Worm (Caenorhabditis elegans) whole organism, late embryonic: Measurements from ENCODE around the gene C50F4.1.
A peak's percentile ranks its signal among the peaks of the same experiment; 100 is the strongest.

Source experiments
- C08G9.2 ChIP-seq: sonication (generic microtip); optimal IDR thresholded peaks from 2 replicates; lab custom pipeline; 2016; ENCODE audit warnings: mild to moderate bottlenecking, missing genetic modification characterization, moderate library complexity, missing compliant biosample characterization
- C38D4.7 ChIP-seq: fragments of 200-800 bp; sonication (Bioruptor generic); optimal IDR thresholded peaks from 2 replicates; lab custom pipeline; 2018; ENCODE audit warnings: mild to moderate bottlenecking, missing genetic modification characterization, moderate library complexity, missing compliant biosample characterization
- K02D7.2 ChIP-seq: sonication (generic microtip); optimal IDR thresholded peaks from 2 replicates; lab custom pipeline; 2017; ENCODE audit warnings: mild to moderate bottlenecking, missing genetic modification characterization, missing compliant biosample characterization
- K09A11.1 ChIP-seq: sonication (generic microtip); optimal IDR thresholded peaks from 2 replicates; lab custom pipeline; 2017; ENCODE audit warnings: antibody characterized with exemption, mild to moderate bottlenecking, missing genetic modification characterization, missing compliant biosample characterization; ENCODE audit not compliant: insufficient read depth
- T23F11.4 ChIP-seq: fragments of 200-800 bp; sonication (Bioruptor generic); optimal IDR thresholded peaks from 2 replicates; lab custom pipeline; 2018; ENCODE audit warnings: mild to moderate bottlenecking, missing genetic modification characterization, missing compliant biosample characterization
- Y22D7AL.16 ChIP-seq: sonication (generic microtip); optimal IDR thresholded peaks from 2 replicates; lab custom pipeline; 2016; ENCODE audit warnings: missing genetic modification characterization, missing compliant biosample characterization
- ahr-1 ChIP-seq: sonication (generic microtip); optimal IDR thresholded peaks from 2 replicates; lab custom pipeline; 2016; ENCODE audit warnings: missing genetic modification characterization, missing compliant biosample characterization
- ceh-14 ChIP-seq: sonication (generic microtip); optimal IDR thresholded peaks from 2 replicates; lab custom pipeline; 2016; ENCODE audit warnings: missing genotype, missing genetic modification characterization, missing compliant biosample characterization
- ceh-18 ChIP-seq: sonication (generic microtip); optimal IDR thresholded peaks from 2 replicates; lab custom pipeline; 2016; ENCODE audit warnings: missing genetic modification characterization, missing compliant biosample characterization
- ceh-19 ChIP-seq: fragments of 200-800 bp; sonication (Bioruptor generic); optimal IDR thresholded peaks from 2 replicates; lab custom pipeline; 2018; ENCODE audit warnings: mild to moderate bottlenecking, missing genetic modification characterization, missing compliant biosample characterization
- ceh-22 ChIP-seq: sonication (generic microtip); optimal IDR thresholded peaks from 2 replicates; lab custom pipeline; 2017; ENCODE audit warnings: missing biosample characterization, missing genetic modification characterization
- ceh-30 ChIP-seq: fragments of 150-350 bp; optimal IDR thresholded peaks from 2 replicates; lab custom pipeline; 2014; ENCODE audit warnings: missing biosample characterization, missing genetic modification characterization
- ceh-31 ChIP-seq: sonication (generic microtip); optimal IDR thresholded peaks from 2 replicates; lab custom pipeline; 2016; ENCODE audit warnings: missing genetic modification characterization, missing compliant biosample characterization
- ceh-34 ChIP-seq: sonication (generic microtip); optimal IDR thresholded peaks from 2 replicates; lab custom pipeline; 2016; ENCODE audit warnings: mild to moderate bottlenecking, missing genetic modification characterization, missing compliant biosample characterization
- ceh-45 ChIP-seq: fragments of 200-800 bp; sonication (Bioruptor generic); IDR thresholded peaks from 2 replicates; pipeline ENCODE4 v1.3.6; 2022; ENCODE audit warnings: missing genetic modification reagents, missing genetic modification characterization, missing compliant biosample characterization
- ceh-48 ChIP-seq: sonication (generic microtip); optimal IDR thresholded peaks from 2 replicates; lab custom pipeline; 2016; ENCODE audit warnings: missing genetic modification characterization, inconsistent platforms, missing compliant biosample characterization
- ceh-6 ChIP-seq: fragments of 200-800 bp; sonication (Bioruptor generic); optimal IDR thresholded peaks from 2 replicates; lab custom pipeline; 2018; ENCODE audit warnings: mild to moderate bottlenecking, missing genetic modification characterization, missing compliant biosample characterization
- ceh-9 ChIP-seq: sonication (generic microtip); optimal IDR thresholded peaks from 2 replicates; lab custom pipeline; 2016; ENCODE audit warnings: mild to moderate bottlenecking, missing genetic modification characterization, inconsistent platforms, missing compliant biosample characterization
- elt-2 ChIP-seq: sonication (generic microtip); optimal IDR thresholded peaks from 2 replicates; lab custom pipeline; 2016; ENCODE audit warnings: missing genetic modification reagents, missing genetic modification characterization, missing compliant biosample characterization
- elt-4 ChIP-seq: sonication (generic microtip); optimal IDR thresholded peaks from 2 replicates; lab custom pipeline; 2016; ENCODE audit warnings: missing genetic modification characterization, missing compliant biosample characterization
- ets-4 ChIP-seq: sonication (generic microtip); optimal IDR thresholded peaks from 2 replicates; lab custom pipeline; 2016; ENCODE audit warnings: missing genetic modification characterization, missing compliant biosample characterization
- eyg-1 ChIP-seq: sonication (generic microtip); optimal IDR thresholded peaks from 2 replicates; lab custom pipeline; 2016; ENCODE audit warnings: missing genotype, missing genetic modification characterization, missing compliant biosample characterization
- fkh-10 ChIP-seq: fragments of 150-350 bp; optimal IDR thresholded peaks from 2 replicates; lab custom pipeline; 2014; ENCODE audit warnings: missing biosample characterization, missing genetic modification reagents, missing genetic modification characterization
- fkh-6 ChIP-seq: sonication (generic microtip); optimal IDR thresholded peaks from 2 replicates; lab custom pipeline; 2016; ENCODE audit warnings: missing genetic modification characterization, missing compliant biosample characterization
- gmeb-2 ChIP-seq: sonication (generic microtip); optimal IDR thresholded peaks from 2 replicates; lab custom pipeline; 2016; ENCODE audit warnings: missing genetic modification characterization, inconsistent platforms, missing compliant biosample characterization
- hlh-13 ChIP-seq: fragments of 200-800 bp; sonication (Bioruptor generic); optimal IDR thresholded peaks from 2 replicates; lab custom pipeline; 2018; ENCODE audit warnings: mild to moderate bottlenecking, missing genetic modification characterization, missing compliant biosample characterization
- hlh-15 ChIP-seq: sonication (generic microtip); optimal IDR thresholded peaks from 2 replicates; lab custom pipeline; 2016; ENCODE audit warnings: missing genetic modification characterization, missing compliant biosample characterization
- hlh-30 ChIP-seq: sonication (generic microtip); optimal IDR thresholded peaks from 2 replicates; lab custom pipeline; 2017; ENCODE audit warnings: antibody characterized with exemption, missing genetic modification characterization, missing compliant biosample characterization; ENCODE audit not compliant: insufficient read depth
- hlh-8 ChIP-seq: sonication (generic microtip); optimal IDR thresholded peaks from 2 replicates; lab custom pipeline; 2016; ENCODE audit warnings: missing genotype, missing genetic modification characterization, missing compliant biosample characterization
- lin-11 ChIP-seq: fragments of 200-800 bp; sonication (Bioruptor generic); optimal IDR thresholded peaks from 2 replicates; lab custom pipeline; 2018; ENCODE audit warnings: mild to moderate bottlenecking, missing genetic modification characterization, missing compliant biosample characterization
- madf-2 ChIP-seq: sonication (generic microtip); optimal IDR thresholded peaks from 2 replicates; lab custom pipeline; 2017; ENCODE audit warnings: missing genetic modification characterization, missing compliant biosample characterization
- nfya-1 ChIP-seq: sonication (generic microtip); optimal IDR thresholded peaks from 2 replicates; lab custom pipeline; 2017; ENCODE audit warnings: missing genetic modification characterization, mild to moderate bottlenecking, missing compliant biosample characterization, antibody characterized with exemption, moderate library complexity
- nhr-11 ChIP-seq: fragments of 150-350 bp; optimal IDR thresholded peaks from 2 replicates; lab custom pipeline; 2014; ENCODE audit warnings: missing biosample characterization, missing genetic modification characterization
- odd-2 ChIP-seq: sonication (generic microtip); optimal IDR thresholded peaks from 2 replicates; lab custom pipeline; 2017; ENCODE audit warnings: antibody characterized with exemption, mild to moderate bottlenecking, missing genetic modification characterization, missing compliant biosample characterization
- pat-9 ChIP-seq: fragments of 200-800 bp; sonication (Bioruptor generic); optimal IDR thresholded peaks from 2 replicates; lab custom pipeline; 2018; ENCODE audit warnings: mild to moderate bottlenecking, missing genetic modification characterization, moderate library complexity, missing compliant biosample characterization
- pha-4 ChIP-seq: fragments of 150-350 bp; optimal IDR thresholded peaks from 2 replicates; lab custom pipeline; 2018; ENCODE audit warnings: missing biosample characterization, missing genetic modification reagents, missing genetic modification characterization
- pqm-1 ChIP-seq: sonication (generic microtip); optimal IDR thresholded peaks from 2 replicates; lab custom pipeline; 2016; ENCODE audit warnings: missing genetic modification characterization, missing compliant biosample characterization
- sox-4 ChIP-seq: sonication (generic microtip); optimal IDR thresholded peaks from 2 replicates; lab custom pipeline; 2017; ENCODE audit warnings: mild to moderate bottlenecking, missing genetic modification characterization, inconsistent platforms, missing compliant biosample characterization
- ttx-3 ChIP-seq: sonication (generic microtip); optimal IDR thresholded peaks from 2 replicates; lab custom pipeline; 2016; ENCODE audit warnings: missing genetic modification reagents, missing genetic modification characterization, missing compliant biosample characterization
- unc-3 ChIP-seq, 2 experiments: fragments of 200-800 bp in 1 of 2; sonication (Bioruptor generic) in 1 of 2; sonication (generic microtip) in 1 of 2; conservative IDR thresholded peaks in 1 of 2; optimal IDR thresholded peaks in 1 of 2; 2 replicates each; pipeline versions ENCODE4 v1.3.6 to Lab custom; 2016 to 2022; ENCODE audit warnings: missing compliant biosample characterization in 2 of 2, missing genetic modification characterization in 2 of 2, missing genetic modification reagents in 1 of 2
- unc-42 ChIP-seq: sonication (generic microtip); optimal IDR thresholded peaks from 2 replicates; lab custom pipeline; 2016; ENCODE audit warnings: missing genotype, missing genetic modification characterization, missing compliant biosample characterization
- unc-86 ChIP-seq: sonication (generic microtip); optimal IDR thresholded peaks from 2 replicates; lab custom pipeline; 2016; ENCODE audit warnings: missing genetic modification characterization, missing compliant biosample characterization
- ztf-16 ChIP-seq: sonication (generic microtip); optimal IDR thresholded peaks from 2 replicates; lab custom pipeline; 2017; ENCODE audit warnings: missing genetic modification characterization, missing compliant biosample characterization

C50F4.1 gene

ce11 chrV:9507742-9508141, 18.9 kb upstream of the C50F4.1 start, which contains the start of gene acs-14:
Gene acs-14, plus strand, starts transcription at chrV:9508132.
- TF ChIP-seq elt-2 (tag; lab: Kevin White, UChicago), result peak; percentile 40
- TF ChIP-seq unc-3 (GFP tag; conservative IDR thresholded peaks at IDR 0.05; lab: Robert Waterston, UW), result no peak
- TF ChIP-seq unc-3 (tag; optimal IDR thresholded peaks at IDR 0.05; lab: Kevin White, UChicago), result no peak

ce11 chrV:9509597-9509996, 17.0 kb upstream of the C50F4.1 start:
- no peak for TF ChIP-seq nhr-11
- no peak for TF ChIP-seq hlh-8 (tag; lab: Kevin White, UChicago)
- TF ChIP-seq elt-4 (tag; lab: Kevin White, UChicago), result no peak
- TF ChIP-seq ahr-1 (tag; lab: Kevin White, UChicago), result no peak
- no peak for TF ChIP-seq fkh-10 (GFP tag; lab: Kevin White, UChicago)
- TF ChIP-seq ceh-18 (tag; lab: Kevin White, UChicago), result no peak
- no peak for TF ChIP-seq ceh-31
- TF ChIP-seq nfya-1 (tag; lab: Kevin White, UChicago), result no peak

- TF ChIP-seq ceh-19 (GFP tag; lab: Kevin White, UChicago) (no peak), K09A11.1 (no peak), pqm-1 (no peak), ets-4 (tag; lab: Kevin White, UChicago) (no peak), ceh-6 (GFP tag; lab: Kevin White, UChicago) (no peak), fkh-6 (tag; lab: Kevin White, UChicago) (no peak), Y22D7AL.16 (tag; lab: Kevin White, UChicago) (no peak), hlh-30 (tag; lab: Kevin White, UChicago) (no peak), madf-2 (tag; lab: Kevin White, UChicago) (no peak), ttx-3 (no peak), pat-9 (tag; lab: Kevin White, UChicago) (no peak)
Observed at ce11 chrV:9513590-9513989, 13.0 kb upstream of the C50F4.1 start, which contains the start of gene eif-2Bdelta. Gene eif-2Bdelta, plus strand, starts transcription at chrV:9513824.

- TF ChIP-seq eyg-1 (tag; lab: Kevin White, UChicago) (no peak), ceh-30 (tag; lab: Kevin White, UChicago) (no peak), ceh-14 (tag; lab: Kevin White, UChicago) (no peak), ztf-16 (tag; lab: Kevin White, UChicago) (no peak), hlh-15 (no peak), C08G9.2 (no peak), K09A11.1 (no peak), K02D7.2 (tag; lab: Kevin White, UChicago) (no peak), pha-4 (tag; lab: Kevin White, UChicago) (no peak), ceh-45 (no peak), ceh-48 (no peak), ceh-22 (no peak), hlh-13 (no peak), unc-86 (no peak), C38D4.7 (GFP tag; lab: Kevin White, UChicago) (no peak), fkh-10 (GFP tag; lab: Kevin White, UChicago) (no peak), odd-2 (tag; lab: Kevin White, UChicago) (no peak), pqm-1 (no peak)
Observed at ce11 chrV:9516280-9516679, 10.3 kb upstream of the C50F4.1 start.

- TF ChIP-seq lin-11 (tag; lab: Kevin White, UChicago), result no peak
- TF ChIP-seq T23F11.4 (GFP tag; lab: Kevin White, UChicago), result no peak
- TF ChIP-seq ceh-19 (GFP tag; lab: Kevin White, UChicago), result no peak
- TF ChIP-seq ceh-9 (tag; lab: Kevin White, UChicago), result no peak
- TF ChIP-seq ceh-34 (tag; lab: Kevin White, UChicago), result no peak
- TF ChIP-seq eyg-1 (tag; lab: Kevin White, UChicago), result no peak
- no peak for TF ChIP-seq gmeb-2
- no peak for TF ChIP-seq sox-4 (tag; lab: Kevin White, UChicago)
- TF ChIP-seq ahr-1 (tag; lab: Kevin White, UChicago), result no peak
- TF ChIP-seq unc-42 (tag; lab: Kevin White, UChicago), result no peak
Observed at ce11 chrV:9518832-9519231, 7.8 kb upstream of the C50F4.1 start, which contains the start of gene C50F4.8. Gene C50F4.8, minus strand, starts transcription at chrV:9518859.
